Worm (Caenorhabditis elegans) whole organism, young adult: ENCODE measurements around the gene M03B6.3.

Experiments used
- B0019.2 ChIP-seq: fragments of 200-800 bp; sonication (Bioruptor generic); conservative IDR thresholded peaks from 2 replicates; pipeline ENCODE4 v1.3.6; 2022; ENCODE audit warnings: missing genetic modification reagents, missing genetic modification characterization, missing compliant biosample characterization
- B0261.1 ChIP-seq: sonication (generic microtip); optimal IDR thresholded peaks from 2 replicates; lab custom pipeline; 2016; ENCODE audit warnings: mild to moderate bottlenecking, missing genetic modification characterization, moderate library complexity, missing compliant biosample characterization
- C06A6.2 ChIP-seq: fragments of 200-800 bp; sonication (Bioruptor generic); conservative IDR thresholded peaks from 2 replicates; pipeline ENCODE4 v1.3.6; 2022; ENCODE audit warnings: missing genetic modification characterization, missing compliant biosample characterization
- C17E4.6 ChIP-seq: fragments of 200-800 bp; sonication (Bioruptor generic); IDR thresholded peaks from 2 replicates; pipeline ENCODE4 v1.3.6; 2022; ENCODE audit warnings: missing genetic modification reagents, missing genetic modification characterization, missing compliant biosample characterization
- F37B4.10 ChIP-seq: fragments of 200-800 bp; sonication (Bioruptor generic); IDR thresholded peaks from 2 replicates; pipeline ENCODE4 v1.3.6; 2022; ENCODE audit warnings: missing genetic modification characterization, missing compliant biosample characterization
- F49E8.2 ChIP-seq: sonication (generic microtip); optimal IDR thresholded peaks from 3 replicates; lab custom pipeline; 2017; ENCODE audit warnings: missing genetic modification characterization, mild to moderate bottlenecking, missing compliant biosample characterization, antibody characterized with exemption, moderate library complexity; ENCODE audit not compliant: insufficient read depth
- F52B5.7 ChIP-seq: sonication (generic microtip); optimal IDR thresholded peaks from 2 replicates; lab custom pipeline; 2016; ENCODE audit warnings: mild to moderate bottlenecking, missing genetic modification characterization, missing compliant biosample characterization
- F55B11.4 ChIP-seq: sonication (generic microtip); optimal IDR thresholded peaks from 2 replicates; lab custom pipeline; 2016; ENCODE audit warnings: missing compliant biosample characterization, missing genetic modification characterization, borderline replicate concordance; ENCODE audit not compliant: insufficient read depth
- F57A8.1 ChIP-seq: fragments of 200-800 bp; sonication (Bioruptor generic); optimal IDR thresholded peaks from 2 replicates; lab custom pipeline; 2018; ENCODE audit warnings: mild to moderate bottlenecking, missing genetic modification characterization, moderate library complexity, missing compliant biosample characterization
- K11D2.4 ChIP-seq: fragments of 200-800 bp; sonication (Bioruptor generic); IDR thresholded peaks from 2 replicates; pipeline ENCODE4 v1.3.6; 2022; ENCODE audit warnings: missing genetic modification reagents, missing genetic modification characterization, missing compliant biosample characterization
- K12H6.12 ChIP-seq: fragments of 200-800 bp; sonication (Bioruptor generic); optimal IDR thresholded peaks from 2 replicates; lab custom pipeline; 2018; ENCODE audit warnings: mild to moderate bottlenecking, missing genetic modification characterization, missing compliant biosample characterization
- Y56A3A.18 ChIP-seq: fragments of 200-800 bp; sonication (Bioruptor generic); IDR thresholded peaks from 2 replicates; pipeline ENCODE4 v1.3.6; 2022; ENCODE audit warnings: missing genetic modification reagents, missing genetic modification characterization, missing compliant biosample characterization
- Y79H2A.3 ChIP-seq: fragments of 200-800 bp; sonication (Bioruptor generic); conservative IDR thresholded peaks from 2 replicates; pipeline ENCODE4 v1.3.6; 2022; ENCODE audit warnings: missing genetic modification reagents, missing genetic modification characterization, missing compliant biosample characterization
- Y95B8A.8 ChIP-seq: fragments of 200-800 bp; sonication (Bioruptor generic); IDR thresholded peaks from 2 replicates; pipeline ENCODE4 v1.3.6; 2022; ENCODE audit warnings: missing genetic modification reagents, missing genetic modification characterization, missing compliant biosample characterization
- aptf-2 ChIP-seq: fragments of 200-800 bp; sonication (Bioruptor generic); conservative IDR thresholded peaks from 2 replicates; pipeline ENCODE4 v1.3.6; 2022; ENCODE audit warnings: missing genetic modification reagents, missing genetic modification characterization, missing compliant biosample characterization
- bed-1 ChIP-seq: fragments of 200-800 bp; sonication (Bioruptor generic); IDR thresholded peaks from 2 replicates; pipeline ENCODE4 v1.3.6; 2022; ENCODE audit warnings: missing genetic modification reagents, missing genetic modification characterization, missing compliant biosample characterization
- ceh-91 ChIP-seq: fragments of 200-800 bp; sonication (Bioruptor generic); IDR thresholded peaks from 2 replicates; pipeline ENCODE4 v1.3.6; 2022; ENCODE audit warnings: missing genetic modification reagents, missing genetic modification characterization, missing compliant biosample characterization
- dox-1 ChIP-seq: fragments of 200-800 bp; sonication (Bioruptor generic); IDR thresholded peaks from 2 replicates; pipeline ENCODE4 v1.3.6; 2022; ENCODE audit warnings: missing genetic modification reagents, missing genetic modification characterization, missing compliant biosample characterization
- dpl-1 ChIP-seq: fragments of 150-350 bp; optimal IDR thresholded peaks from 2 replicates; lab custom pipeline; 2014; ENCODE audit warnings: missing biosample characterization, missing genetic modification reagents, missing genetic modification characterization
- egrh-3 ChIP-seq: fragments of 200-800 bp; sonication (Bioruptor generic); IDR thresholded peaks from 2 replicates; pipeline ENCODE4 v1.3.6; 2022; ENCODE audit warnings: missing genetic modification reagents, missing genetic modification characterization, missing compliant biosample characterization
- hlh-12 ChIP-seq: sonication (generic microtip); optimal IDR thresholded peaks from 2 replicates; lab custom pipeline; 2016; ENCODE audit warnings: missing genetic modification characterization, missing compliant biosample characterization
- hmg-1.2 ChIP-seq: fragments of 200-800 bp; sonication (Bioruptor generic); IDR thresholded peaks from 2 replicates; pipeline ENCODE4 v1.3.6; 2022; ENCODE audit warnings: missing genetic modification reagents, missing genetic modification characterization, missing compliant biosample characterization
- hmg-20 ChIP-seq: fragments of 200-800 bp; sonication (Bioruptor generic); IDR thresholded peaks from 2 replicates; pipeline ENCODE4 v1.3.6; 2022; ENCODE audit warnings: missing genetic modification reagents, missing genetic modification characterization, missing compliant biosample characterization
- lag-1 ChIP-seq: fragments of 200-800 bp; sonication (Bioruptor generic); IDR thresholded peaks from 2 replicates; pipeline ENCODE4 v1.3.6; 2022; ENCODE audit warnings: missing genetic modification reagents, missing genetic modification characterization, missing compliant biosample characterization
- let-526 ChIP-seq: fragments of 200-800 bp; sonication (Bioruptor generic); IDR thresholded peaks from 2 replicates; pipeline ENCODE4 v1.3.6; 2022; ENCODE audit warnings: missing genetic modification reagents, missing genetic modification characterization, missing compliant biosample characterization
- let-607 ChIP-seq, 2 experiments: fragments of 200-800 bp in 1 of 2; sonication (Bioruptor generic) in 1 of 2; sonication (generic microtip) in 1 of 2; optimal IDR thresholded peaks; 2 replicates each; lab custom pipeline; 2016 to 2018; ENCODE audit warnings: mild to moderate bottlenecking in 2 of 2, missing compliant biosample characterization in 2 of 2, missing genetic modification characterization in 2 of 2, moderate library complexity in 2 of 2, missing genotype in 1 of 2
- lin-26 ChIP-seq: fragments of 200-800 bp; sonication (Bioruptor generic); IDR thresholded peaks from 2 replicates; pipeline ENCODE4 v1.3.6; 2022; ENCODE audit warnings: missing genetic modification reagents, missing genetic modification characterization, missing compliant biosample characterization
- lin-40 ChIP-seq: sonication (generic microtip); optimal IDR thresholded peaks from 2 replicates; lab custom pipeline; 2016; ENCODE audit warnings: missing genetic modification characterization, mild to moderate bottlenecking, missing compliant biosample characterization, missing genotype, missing genetic modification reagents
- lin-54 ChIP-seq: fragments of 200-800 bp; sonication (Bioruptor generic); optimal IDR thresholded peaks from 2 replicates; lab custom pipeline; 2018; ENCODE audit warnings: mild to moderate bottlenecking, missing genetic modification characterization, missing compliant biosample characterization
- madf-10 ChIP-seq: sonication (generic microtip); optimal IDR thresholded peaks from 2 replicates; lab custom pipeline; 2016; ENCODE audit warnings: mild to moderate bottlenecking, missing genetic modification characterization, missing compliant biosample characterization
- madf-3 ChIP-seq: fragments of 200-800 bp; sonication (Bioruptor generic); IDR thresholded peaks from 2 replicates; pipeline ENCODE4 v1.3.6; 2022; ENCODE audit warnings: missing genetic modification reagents, missing genetic modification characterization, missing compliant biosample characterization
- mxl-1 ChIP-seq: sonication (generic microtip); optimal IDR thresholded peaks from 2 replicates; lab custom pipeline; 2016; ENCODE audit warnings: missing genetic modification characterization, missing compliant biosample characterization
- nfya-2 ChIP-seq: fragments of 200-800 bp; sonication (Bioruptor generic); IDR thresholded peaks from 2 replicates; pipeline ENCODE4 v1.3.6; 2022; ENCODE audit warnings: missing genetic modification reagents, missing genetic modification characterization, missing compliant biosample characterization
- nhr-80 ChIP-seq: sonication (generic microtip); optimal IDR thresholded peaks from 2 replicates; lab custom pipeline; 2016; ENCODE audit warnings: missing genetic modification characterization, missing compliant biosample characterization
- rcor-1 ChIP-seq: fragments of 200-800 bp; sonication (Bioruptor generic); IDR thresholded peaks from 2 replicates; pipeline ENCODE4 v1.3.6; 2022; ENCODE audit warnings: missing genetic modification reagents, missing genetic modification characterization, missing compliant biosample characterization
- rec-8 ChIP-seq, 2 experiments: sonication (generic microtip); optimal IDR thresholded peaks; 2 replicates each; lab custom pipeline; 2016; ENCODE audit warnings: mild to moderate bottlenecking in 2 of 2, missing genetic modification characterization in 2 of 2, missing genetic modification reagents in 2 of 2, missing genotype in 2 of 2, missing biosample characterization in 1 of 2, missing compliant biosample characterization in 1 of 2, moderate library complexity in 1 of 2
- snpc-1.3 ChIP-seq: sonication (generic microtip); optimal IDR thresholded peaks from 2 replicates; lab custom pipeline; 2017; ENCODE audit warnings: missing genetic modification characterization, mild to moderate bottlenecking, missing compliant biosample characterization, antibody characterized with exemption, moderate library complexity, missing genotype, missing genetic modification reagents; ENCODE audit not compliant: insufficient read depth
- snpc-3.4 ChIP-seq: sonication (generic microtip); optimal IDR thresholded peaks from 2 replicates; lab custom pipeline; 2017; ENCODE audit warnings: missing genetic modification characterization, mild to moderate bottlenecking, missing compliant biosample characterization, antibody characterized with exemption, moderate library complexity, missing genotype, missing genetic modification reagents
- somi-1 ChIP-seq: fragments of 200-800 bp; sonication (Bioruptor generic); optimal IDR thresholded peaks from 2 replicates; lab custom pipeline; 2018; ENCODE audit warnings: mild to moderate bottlenecking, missing genetic modification characterization, missing compliant biosample characterization
- sptf-2 ChIP-seq: fragments of 200-800 bp; sonication (Bioruptor generic); optimal IDR thresholded peaks from 2 replicates; lab custom pipeline; 2018; ENCODE audit warnings: mild to moderate bottlenecking, missing genetic modification characterization, missing compliant biosample characterization
- tbp1 ChIP-seq: fragments of 200-800 bp; sonication (Bioruptor generic); optimal IDR thresholded peaks from 2 replicates; lab custom pipeline; 2018; ENCODE audit warnings: mild to moderate bottlenecking, missing genetic modification characterization, missing compliant biosample characterization
- xnd-1 ChIP-seq: sonication (generic microtip); optimal IDR thresholded peaks from 2 replicates; lab custom pipeline; 2016; ENCODE audit warnings: missing genotype, missing genetic modification reagents, missing genetic modification characterization, missing compliant biosample characterization
- zfh-2 ChIP-seq: fragments of 200-800 bp; sonication (Bioruptor generic); conservative IDR thresholded peaks from 2 replicates; pipeline ENCODE4 v1.3.6; 2022; ENCODE audit warnings: missing genetic modification reagents, missing genetic modification characterization, missing compliant biosample characterization
- ztf-22 ChIP-seq: fragments of 200-800 bp; sonication (Bioruptor generic); optimal IDR thresholded peaks from 2 replicates; lab custom pipeline; 2018; ENCODE audit warnings: mild to moderate bottlenecking, missing genetic modification characterization, moderate library complexity, missing compliant biosample characterization

M03B6.3 gene

DNA sequence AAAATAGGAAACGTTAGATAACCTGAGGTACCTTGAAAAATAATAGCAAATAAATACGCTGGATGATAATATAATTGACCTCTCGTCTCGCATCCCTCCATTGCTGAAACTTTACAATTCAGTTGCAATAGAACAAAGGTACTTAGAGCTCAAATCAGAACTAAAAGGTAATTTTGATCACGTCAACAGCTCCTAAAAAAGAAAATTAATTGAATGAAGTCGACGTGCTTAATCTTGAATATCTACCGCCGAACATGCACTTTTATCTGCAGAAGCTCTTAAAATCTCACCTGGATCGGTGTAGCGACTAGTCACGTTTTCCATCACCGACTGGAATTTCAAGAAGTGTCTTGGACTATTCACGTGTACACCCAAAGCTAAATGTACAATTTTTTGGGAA lies 39.2 kb upstream of the M03B6.3 start, which contains the start of gene sra-39:
sra-39 (minus strand) TSS at position 101 of the 400 bp plus-strand sequence.
- TF ChIP-seq F37B4.10 (GFP tag; lab: Robert Waterston, UW), result no peak
- no peak for TF ChIP-seq K11D2.4
- no peak for TF ChIP-seq zfh-2
- TF ChIP-seq hmg-20 (GFP tag; lab: Robert Waterston, UW), result no peak
- no peak for TF ChIP-seq K12H6.12 (tag; lab: Kevin White, UChicago)
- TF ChIP-seq lag-1, result no peak
- no peak for TF ChIP-seq snpc-3.4 (tag; lab: Kevin White, UChicago)
- TF ChIP-seq sptf-2, result no peak
- TF ChIP-seq F49E8.2 (tag; lab: Kevin White, UChicago), result no peak
- no peak for TF ChIP-seq C17E4.6 (GFP tag; lab: Robert Waterston, UW)
- TF ChIP-seq xnd-1, result no peak

DNA sequence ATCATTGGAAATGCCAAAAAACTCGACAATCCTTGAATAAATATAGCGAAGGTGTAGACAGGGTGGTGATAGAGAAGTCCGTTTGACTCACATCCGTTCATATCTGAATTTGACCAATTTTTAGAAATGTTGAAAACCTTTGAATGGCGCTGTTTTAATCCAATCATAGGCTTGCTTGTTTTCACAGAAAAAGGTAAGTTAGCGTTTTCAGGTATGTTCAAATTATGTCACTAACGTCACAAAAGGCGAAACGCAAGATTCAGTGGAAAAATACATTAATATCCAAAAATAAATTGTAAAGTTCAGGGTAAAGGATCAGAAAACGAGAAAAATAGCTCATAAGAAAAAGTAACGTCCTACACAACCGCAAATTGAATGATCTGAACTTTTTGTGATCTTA lies 36.0 kb upstream of the M03B6.3 start, which contains the start of gene sra-38:
sra-38 (minus strand) TSS at position 101 of the 400 bp plus-strand sequence.
- TF ChIP-seq lin-54, result no peak
- TF ChIP-seq let-526 (GFP tag; lab: Robert Waterston, UW), result no peak
- TF ChIP-seq K11D2.4, result no peak
- TF ChIP-seq ztf-22, result no peak
- no peak for TF ChIP-seq hmg-1.2 (GFP tag; lab: Robert Waterston, UW)
- no peak for TF ChIP-seq dox-1 (GFP tag; lab: Robert Waterston, UW)
- TF ChIP-seq madf-10 (tag; lab: Kevin White, UChicago), result no peak
- no peak for TF ChIP-seq B0019.2 (GFP tag; lab: Robert Waterston, UW)
- TF ChIP-seq Y56A3A.18 (GFP tag; lab: Robert Waterston, UW), result no peak
- TF ChIP-seq tbp1, result no peak
- TF ChIP-seq egrh-3, result no peak

DNA sequence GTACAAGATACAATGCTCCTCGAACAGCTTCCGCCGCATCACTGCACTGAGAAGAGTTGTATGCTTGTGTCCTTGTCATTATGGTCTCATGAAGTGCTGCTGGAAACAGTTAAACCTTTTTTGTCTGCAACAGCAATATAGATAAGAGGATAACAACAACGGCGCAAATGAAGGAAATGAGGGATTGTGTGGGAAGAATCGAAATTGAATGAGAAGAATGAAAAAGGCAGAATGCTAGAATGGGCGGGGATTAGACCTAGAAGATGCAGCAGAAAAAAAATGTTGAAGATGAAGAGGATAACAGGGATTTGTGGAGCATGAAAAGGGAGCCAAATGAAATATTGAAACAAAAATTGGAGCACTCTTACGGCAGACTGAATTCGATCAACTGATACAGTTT lies 29.2 kb upstream of the M03B6.3 start, which contains the start of gene sra-37:
sra-37 (minus strand) TSS at position 101 of the 400 bp plus-strand sequence.
- no peak for TF ChIP-seq snpc-1.3
- TF ChIP-seq C06A6.2 (GFP tag; lab: Robert Waterston, UW), result no peak
- TF ChIP-seq rec-8 (tag; optimal IDR thresholded peaks at IDR 0.05; lab: Kevin White, UChicago), result no peak
- TF ChIP-seq madf-10 (tag; lab: Kevin White, UChicago), result no peak
- TF ChIP-seq madf-3 (GFP tag; lab: Robert Waterston, UW), result no peak
- no peak for TF ChIP-seq Y95B8A.8 (GFP tag; lab: Robert Waterston, UW)
- no peak for TF ChIP-seq bed-1 (GFP tag; lab: Robert Waterston, UW)
- no peak for TF ChIP-seq C17E4.6 (GFP tag; lab: Robert Waterston, UW)
- no peak for TF ChIP-seq B0019.2 (GFP tag; lab: Robert Waterston, UW)
- TF ChIP-seq F55B11.4 (tag; lab: Kevin White, UChicago), result no peak
- no peak for TF ChIP-seq rcor-1 (GFP tag; lab: Robert Waterston, UW)
- TF ChIP-seq F57A8.1 (GFP tag; lab: Kevin White, UChicago), result no peak

DNA sequence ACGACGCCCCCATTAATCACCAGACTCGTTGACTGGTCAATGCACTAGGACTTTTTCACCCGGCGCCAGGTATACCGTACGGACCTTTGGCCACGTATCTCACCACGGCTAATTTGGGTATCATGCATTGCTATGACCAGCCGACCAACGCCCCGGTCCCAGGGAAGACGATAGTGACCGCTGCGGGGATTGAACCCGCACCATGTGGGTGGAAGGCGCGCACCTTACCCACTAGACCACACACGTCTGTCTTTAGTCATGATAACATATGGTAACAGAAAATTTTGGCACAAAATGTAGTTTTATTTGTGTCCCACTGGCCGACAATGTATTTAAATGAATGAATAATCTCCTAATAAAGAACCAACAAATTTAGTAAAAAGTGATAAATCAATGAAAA lies 22.1 kb upstream of the M03B6.3 start:
- TF ChIP-seq B0261.1 (tag; lab: Kevin White, UChicago) (peak; percentile 2), hlh-12 (tag; lab: Kevin White, UChicago) (no peak), lin-26 (GFP tag; lab: Robert Waterston, UW) (peak; percentile 53; the same call in 1 of the 2 replicates), F52B5.7 (tag; lab: Kevin White, UChicago) (no peak), let-607 (tag; optimal IDR thresholded peaks at IDR 0.05; lab: Kevin White, UChicago) (no peak), aptf-2 (GFP tag; lab: Robert Waterston, UW) (0 out of 2 replicates have a peak, but pooled peaks have one; percentile 19), egrh-3 (no peak), dpl-1 (GFP tag; lab: Kevin White, UChicago) (no peak), mxl-1 (tag; lab: Kevin White, UChicago) (no peak), somi-1 (GFP tag; lab: Kevin White, UChicago) (no peak), ceh-91 (GFP tag; lab: Robert Waterston, UW) (no peak), lag-1 (no peak), nfya-2 (GFP tag; lab: Robert Waterston, UW) (no peak), lin-40 (tag; lab: Kevin White, UChicago) (no peak), hmg-20 (GFP tag; lab: Robert Waterston, UW) (0 out of 2 replicates have a peak, but pooled peaks have one; percentile 17), nhr-80 (no peak), Y79H2A.3 (no peak)
